Worm (Caenorhabditis elegans) whole organism, midembryonic: ENCODE results near the gene sul-3.

Experiments used
- cog-1 ChIP-seq: sonication (generic microtip); optimal IDR thresholded peaks from 2 replicates; lab custom pipeline; 2016; ENCODE audit warnings: missing genetic modification characterization, missing compliant biosample characterization
- flt-1 ChIP-seq: fragments of 200-800 bp; sonication (Bioruptor generic); IDR thresholded peaks from 2 replicates; pipeline ENCODE4 v1.3.6; 2022; ENCODE audit warnings: missing genetic modification characterization, missing compliant biosample characterization
- klf-2 ChIP-seq: fragments of 200-800 bp; sonication (Bioruptor generic); conservative IDR thresholded peaks from 2 replicates; pipeline ENCODE4 v1.3.6; 2022; ENCODE audit warnings: missing genetic modification reagents, missing genetic modification characterization, missing compliant biosample characterization
- tab-1 ChIP-seq: fragments of 200-800 bp; sonication (Bioruptor generic); IDR thresholded peaks from 2 replicates; pipeline ENCODE4 v1.3.6; 2022; ENCODE audit warnings: missing genetic modification characterization, missing compliant biosample characterization
- ztf-29 ChIP-seq: fragments of 200-800 bp; sonication (Bioruptor generic); IDR thresholded peaks from 2 replicates; pipeline ENCODE4 v1.3.6; 2022; ENCODE audit warnings: missing genetic modification reagents, missing genetic modification characterization, missing compliant biosample characterization

DNA sequence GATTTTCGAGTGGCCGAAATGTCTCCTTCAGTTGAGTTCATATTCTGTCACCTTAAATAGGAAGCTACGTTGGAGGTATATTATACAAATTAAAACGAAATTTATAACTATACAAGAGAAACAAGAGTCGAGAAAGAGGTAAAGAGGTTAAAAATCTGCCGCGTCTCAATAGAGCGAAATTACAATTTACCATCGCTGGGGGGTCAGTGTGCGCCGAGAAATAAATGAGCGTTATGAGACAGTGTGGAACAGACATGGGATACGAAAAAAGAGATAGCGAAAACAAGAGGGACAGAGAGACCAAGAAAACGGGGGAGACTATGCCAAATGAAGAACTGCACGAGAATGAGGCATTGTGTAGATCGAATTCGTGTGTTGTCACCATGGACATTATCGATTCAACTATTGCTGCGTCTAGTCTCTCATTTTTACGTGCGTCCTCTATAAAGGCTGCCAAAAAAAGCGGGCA lies 46.1 kb downstream of the sul-3 start, which contains the start of gene ZK154.5:
- TF ChIP-seq tab-1 (GFP tag; lab: Robert Waterston, UW) (no peak), flt-1 (GFP tag; lab: Robert Waterston, UW) (0 out of 2 replicates have a peak, but pooled peaks have one; percentile 45), klf-2 (GFP tag; lab: Robert Waterston, UW) (no peak), ztf-29 (no peak), cog-1 (peak; percentile 15)
